Worm (Caenorhabditis elegans) whole organism, L2 larva: ENCODE measurements around the gene F53H4.4.

ENCODE experiments used
- aly-2 ChIP-seq: fragments of 150-350 bp; optimal IDR thresholded peaks from 2 replicates; lab custom pipeline; 2014; ENCODE audit warnings: missing biosample characterization, missing genetic modification characterization
- ceh-82 ChIP-seq: fragments of 150-350 bp; optimal IDR thresholded peaks from 2 replicates; lab custom pipeline; 2014; ENCODE audit warnings: missing biosample characterization, missing genetic modification characterization
- mbf-1 ChIP-seq: sonication (generic microtip); optimal IDR thresholded peaks from 2 replicates; lab custom pipeline; 2017; ENCODE audit warnings: missing biosample characterization, missing genetic modification characterization
- nhr-12 ChIP-seq: fragments of 150-350 bp; optimal IDR thresholded peaks from 2 replicates; lab custom pipeline; 2014; ENCODE audit warnings: missing biosample characterization, missing genetic modification characterization
- nhr-129 ChIP-seq: fragments of 150-350 bp; optimal IDR thresholded peaks from 2 replicates; lab custom pipeline; 2014; ENCODE audit warnings: missing biosample characterization, missing genetic modification characterization
- peb-1 ChIP-seq: fragments of 150-350 bp; optimal IDR thresholded peaks from 2 replicates; lab custom pipeline; 2014; ENCODE audit warnings: missing biosample characterization, missing genetic modification characterization
- skn-1 ChIP-seq: sonication (generic microtip); optimal IDR thresholded peaks from 2 replicates; lab custom pipeline; 2017; ENCODE audit warnings: missing biosample characterization, missing genetic modification characterization
- snpc-4 ChIP-seq: fragments of 150-350 bp; optimal IDR thresholded peaks from 2 replicates; lab custom pipeline; 2014; ENCODE audit warnings: missing biosample characterization, missing genetic modification characterization
- unc-62 ChIP-seq: fragments of 150-350 bp; optimal IDR thresholded peaks from 2 replicates; lab custom pipeline; 2014; ENCODE audit warnings: missing biosample characterization, missing genetic modification reagents, missing genetic modification characterization

- TF ChIP-seq snpc-4 (no peak), peb-1 (tag; lab: Kevin White, UChicago) (no peak), mbf-1 (tag; lab: Kevin White, UChicago) (no peak), skn-1 (tag; lab: Kevin White, UChicago) (no peak), aly-2 (tag; lab: Kevin White, UChicago) (no peak), nhr-12 (tag; lab: Kevin White, UChicago) (no peak), ceh-82 (no peak), unc-62 (GFP tag; lab: Kevin White, UChicago) (no peak), nhr-129 (tag; lab: Kevin White, UChicago) (no peak)
These were observed 19.6 kb upstream of the F53H4.4 start for ce11 chrX:15846552-15846951.
